Fruit fly (Drosophila melanogaster) whole organism, embryonic: ENCODE data around the gene mRRF2.

Source experiments
- B-H1 ChIP-seq: fragments of 200-800 bp; sonication (Bioruptor generic); IDR thresholded peaks from 3 replicates; pipeline ENCODE4 v1.3.6; 2022; ENCODE audit warnings: missing biosample characterization, missing genetic modification characterization
- Bgb ChIP-seq: fragments of 200-800 bp; sonication (Bioruptor generic); IDR thresholded peaks from 2 replicates; pipeline ENCODE4 v1.3.6; 2022; ENCODE audit warnings: missing biosample characterization, missing genetic modification characterization; ENCODE audit not compliant: partially characterized antibody
- CG10267 ChIP-seq: fragments of 200-800 bp; sonication (Bioruptor generic); optimal IDR thresholded peaks from 2 replicates; lab custom pipeline; 2018; ENCODE audit warnings: missing biosample characterization, mild to moderate bottlenecking, missing genetic modification characterization, moderate library complexity
- CG15601 ChIP-seq: fragments of 200-800 bp; sonication (Bioruptor generic); optimal IDR thresholded peaks from 3 replicates; lab custom pipeline; 2019; ENCODE audit warnings: missing biosample characterization, mild to moderate bottlenecking, missing genetic modification characterization, moderate library complexity
- CG2889 ChIP-seq: fragments of 200-800 bp; sonication (Bioruptor generic); IDR thresholded peaks from 3 replicates; pipeline ENCODE4 v1.3.6; 2022; ENCODE audit warnings: missing biosample characterization, missing genetic modification characterization
- CG3065 ChIP-seq: fragments of 200-800 bp; sonication (Bioruptor generic); optimal IDR thresholded peaks from 2 replicates; lab custom pipeline; 2016; ENCODE audit warnings: missing biosample characterization, missing genetic modification characterization
- CG31224 ChIP-seq: fragments of 200-800 bp; sonication (Bioruptor generic); IDR thresholded peaks from 2 replicates; pipeline ENCODE4 v1.3.6; 2022; ENCODE audit warnings: missing biosample characterization, missing genetic modification characterization
- CG4820 ChIP-seq: fragments of 200-800 bp; sonication (Bioruptor generic); optimal IDR thresholded peaks from 3 replicates; lab custom pipeline; 2016; ENCODE audit warnings: missing biosample characterization, missing genetic modification characterization
- CG8281 ChIP-seq: fragments of 200-800 bp; sonication (Bioruptor generic); optimal IDR thresholded peaks from 2 replicates; lab custom pipeline; 2018; ENCODE audit warnings: missing biosample characterization, mild to moderate bottlenecking, missing genetic modification characterization, moderate library complexity
- CG9876 ChIP-seq: fragments of 200-800 bp; sonication (Bioruptor generic); optimal IDR thresholded peaks from 2 replicates; lab custom pipeline; 2016; ENCODE audit warnings: missing biosample characterization, missing genetic modification characterization
- CTCF ChIP-seq: fragments of 200-800 bp; sonication (Bioruptor generic); optimal IDR thresholded peaks from 2 replicates; lab custom pipeline; 2017; ENCODE audit warnings: missing biosample characterization, mild to moderate bottlenecking, missing genetic modification characterization, moderate library complexity
- CrebB ChIP-seq: fragments of 200-800 bp; sonication (Bioruptor generic); optimal IDR thresholded peaks from 3 replicates; lab custom pipeline; 2018; ENCODE audit warnings: missing biosample characterization, mild to moderate bottlenecking, missing genetic modification characterization
- D19B ChIP-seq: fragments of 200-800 bp; sonication (Bioruptor generic); optimal IDR thresholded peaks from 2 replicates; lab custom pipeline; 2017; ENCODE audit warnings: missing biosample characterization, mild to moderate bottlenecking, missing genetic modification characterization
- Dek ChIP-seq: fragments of 200-800 bp; sonication (Bioruptor generic); optimal IDR thresholded peaks from 3 replicates; lab custom pipeline; 2019; ENCODE audit warnings: missing biosample characterization, mild to moderate bottlenecking, missing genetic modification characterization, moderate library complexity
- Drgx ChIP-seq: fragments of 200-800 bp; sonication (Bioruptor generic); IDR thresholded peaks from 2 replicates; pipeline ENCODE4 v1.3.6; 2022; ENCODE audit warnings: missing biosample characterization, missing genetic modification characterization
- ERR ChIP-seq: fragments of 200-800 bp; sonication (Bioruptor generic); optimal IDR thresholded peaks from 2 replicates; lab custom pipeline; 2016; ENCODE audit warnings: missing biosample characterization, missing genetic modification characterization
- Elba2 ChIP-seq: fragments of 200-800 bp; sonication (Bioruptor generic); optimal IDR thresholded peaks from 3 replicates; lab custom pipeline; 2016; ENCODE audit warnings: missing biosample characterization, missing genetic modification characterization
- Ets65A ChIP-seq: fragments of 200-800 bp; sonication (Bioruptor generic); peaks from one replicate; lab custom pipeline; 2016; ENCODE audit warnings: missing biosample characterization, missing genetic modification characterization
- HLH4C ChIP-seq: fragments of 200-800 bp; sonication (Bioruptor generic); IDR thresholded peaks from 3 replicates; pipeline ENCODE4 v1.3.6; 2022; ENCODE audit warnings: missing biosample characterization, missing genetic modification characterization; ENCODE audit not compliant: partially characterized antibody
- Med ChIP-seq: fragments of 200-800 bp; sonication (Bioruptor generic); peaks from one replicate; lab custom pipeline; 2016; ENCODE audit warnings: missing biosample characterization, missing genetic modification characterization, mild to moderate bottlenecking, inconsistent platforms, moderate library complexity
- Meics ChIP-seq: fragments of 200-800 bp; sonication (Bioruptor generic); optimal IDR thresholded peaks from 2 replicates; lab custom pipeline; 2017; ENCODE audit warnings: missing biosample characterization, mild to moderate bottlenecking, missing genetic modification characterization
- Pdp1 ChIP-seq, 2 experiments: fragments of 200-800 bp; sonication (Bioruptor generic); optimal IDR thresholded peaks; 3 replicates each; lab custom pipeline; 2016; ENCODE audit warnings: missing biosample characterization in 2 of 2, missing genetic modification characterization in 2 of 2, mild to moderate bottlenecking in 1 of 2, moderate library complexity in 1 of 2
- bbx ChIP-seq: fragments of 200-800 bp; sonication (Bioruptor generic); IDR thresholded peaks from 2 replicates; pipeline ENCODE4 v1.3.6; 2022; ENCODE audit warnings: missing biosample characterization, missing genetic modification characterization; ENCODE audit not compliant: partially characterized antibody
- bigmax ChIP-seq: fragments of 200-800 bp; sonication (Bioruptor generic); optimal IDR thresholded peaks from 2 replicates; lab custom pipeline; 2018; ENCODE audit warnings: missing biosample characterization, mild to moderate bottlenecking, missing genetic modification characterization
- dati ChIP-seq: fragments of 200-800 bp; sonication (Bioruptor generic); IDR thresholded peaks from 2 replicates; pipeline ENCODE4 v1.3.6; 2022; ENCODE audit warnings: missing biosample characterization, missing genetic modification characterization
- fd96Cb ChIP-seq: fragments of 200-800 bp; sonication (Bioruptor generic); optimal IDR thresholded peaks from 2 replicates; lab custom pipeline; 2018; ENCODE audit warnings: missing biosample characterization, mild to moderate bottlenecking, missing genetic modification characterization, moderate library complexity
- fu2 ChIP-seq: fragments of 200-800 bp; sonication (Bioruptor generic); optimal IDR thresholded peaks from 2 replicates; lab custom pipeline; 2016; ENCODE audit warnings: missing biosample characterization, missing genetic modification characterization
- grau ChIP-seq: fragments of 200-800 bp; optimal IDR thresholded peaks from 3 replicates; lab custom pipeline; 2019; ENCODE audit warnings: missing biosample characterization, mild to moderate bottlenecking, missing genetic modification characterization, moderate library complexity
- insv ChIP-seq, 2 experiments: fragments of 200-800 bp; sonication (Bioruptor generic); optimal IDR thresholded peaks; 3 replicates each; lab custom pipeline; 2016 to 2018; ENCODE audit warnings: missing biosample characterization in 2 of 2, missing genetic modification characterization in 2 of 2
- lilli ChIP-seq: fragments of 200-800 bp; sonication (Bioruptor generic); optimal IDR thresholded peaks from 3 replicates; lab custom pipeline; 2016; ENCODE audit warnings: missing biosample characterization, missing genetic modification characterization
- nom ChIP-seq: fragments of 200-800 bp; sonication (Bioruptor generic); optimal IDR thresholded peaks from 2 replicates; lab custom pipeline; 2017; ENCODE audit warnings: missing biosample characterization, missing genetic modification characterization, mild to moderate bottlenecking, moderate library complexity, missing genetic modification reagents
- odd ChIP-seq: fragments of 200-800 bp; sonication (Bioruptor generic); optimal IDR thresholded peaks from 2 replicates; lab custom pipeline; 2017; ENCODE audit warnings: missing biosample characterization, mild to moderate bottlenecking, missing genetic modification characterization
- pb ChIP-seq: fragments of 200-800 bp; sonication (Bioruptor generic); optimal IDR thresholded peaks from 3 replicates; lab custom pipeline; 2016; ENCODE audit warnings: missing biosample characterization, missing genetic modification characterization
- phol ChIP-seq: fragments of 200-800 bp; sonication (Bioruptor generic); optimal IDR thresholded peaks from 3 replicates; lab custom pipeline; 2018; ENCODE audit warnings: missing biosample characterization, mild to moderate bottlenecking, missing genetic modification characterization, moderate library complexity
- run ChIP-seq: fragments of 200-800 bp; sonication (Bioruptor generic); optimal IDR thresholded peaks from 3 replicates; lab custom pipeline; 2018; ENCODE audit warnings: missing biosample characterization, mild to moderate bottlenecking, missing genetic modification characterization
- schlank ChIP-seq: fragments of 200-800 bp; sonication (Bioruptor generic); optimal IDR thresholded peaks from 2 replicates; lab custom pipeline; 2018; ENCODE audit warnings: missing biosample characterization, mild to moderate bottlenecking, missing genetic modification characterization
- scrt ChIP-seq: fragments of 200-800 bp; sonication (Bioruptor generic); optimal IDR thresholded peaks from 2 replicates; lab custom pipeline; 2018; ENCODE audit warnings: missing biosample characterization, mild to moderate bottlenecking, missing genetic modification characterization, moderate library complexity
- sens ChIP-seq: fragments of 200-800 bp; sonication (Bioruptor generic); peaks from one replicate; lab custom pipeline; 2016; ENCODE audit warnings: missing biosample characterization, missing genetic modification characterization
- slbo ChIP-seq: fragments of 200-800 bp; sonication (Bioruptor generic); IDR thresholded peaks from 2 replicates; pipeline ENCODE4 v1.3.6; 2022; ENCODE audit warnings: missing biosample characterization, missing genetic modification characterization
- unc-4 ChIP-seq: fragments of 200-800 bp; sonication (Bioruptor generic); IDR thresholded peaks from 2 replicates; pipeline ENCODE4 v1.3.6; 2022; ENCODE audit warnings: missing biosample characterization, missing genetic modification characterization; ENCODE audit not compliant: partially characterized antibody
- yki ChIP-seq: fragments of >200 bp; optimal IDR thresholded peaks from 3 replicates; lab custom pipeline; 2018

The mRRF2 gene

dm6 chr3R:22573590-22573989, 39.9 kb upstream of the mRRF2 start (continued):
- TF ChIP-seq nom (GFP tag; lab: Kevin White, UChicago) (no peak), CrebB (tag; lab: Kevin White, UChicago) (peak; percentile 35), B-H1 (GFP tag; lab: Robert Waterston, UW) (no peak), odd (GFP tag; lab: Kevin White, UChicago) (peak; percentile 8), pb (no peak), CG31224 (no peak), phol (tag; lab: Kevin White, UChicago) (no peak), lilli (no peak), bbx (GFP tag; lab: Robert Waterston, UW) (no peak), ERR (no peak), CG2889 (GFP tag; lab: Robert Waterston, UW) (no peak), Elba2 (no peak), CG9876 (GFP tag; lab: Kevin White, UChicago) (no peak), D19B (GFP tag; lab: Kevin White, UChicago) (no peak), schlank (tag; lab: Kevin White, UChicago) (no peak), fu2 (no peak), Bgb (GFP tag; lab: Robert Waterston, UW) (no peak), Dek (tag; lab: Kevin White, UChicago) (no peak), CTCF (GFP tag; lab: Kevin White, UChicago) (no peak), dati (GFP tag; lab: Robert Waterston, UW) (no peak), scrt (no peak), Meics (no peak)
- TF ChIP-seq, all 482 proteins: peak for 56

dm6 chr3R:22576096-22576697, 37.3 kb upstream of the mRRF2 start:
- TF ChIP-seq bigmax (GFP tag; lab: Kevin White, UChicago) (no peak), CG3065 (GFP tag; lab: Kevin White, UChicago) (no peak), ERR (no peak), CG4820 (GFP tag; lab: Kevin White, UChicago) (no peak), yki (lab: Kevin White, UChicago) (no peak), slbo (no peak), HLH4C (GFP tag; lab: Robert Waterston, UW) (no peak), sens (peak; percentile 59), CG8281 (tag; lab: Kevin White, UChicago) (no peak), unc-4 (no peak), CG15601 (no peak), fd96Cb (tag; lab: Kevin White, UChicago) (no peak), grau (tag; lab: Kevin White, UChicago) (peak; percentile 26), Pdp1 (GFP tag; optimal IDR thresholded peaks at IDR 0.05; lab: Kevin White, UChicago) (peak in 1 of 2 experiments; percentile 13), Drgx (GFP tag; lab: Robert Waterston, UW) (peak; percentile 34; the same call in 1 of the 2 replicates), Med (GFP tag; lab: Kevin White, UChicago) (peak; percentile 6), CG10267 (no peak), Ets65A (GFP tag; lab: Kevin White, UChicago) (peak; percentile 25), run (tag; lab: Kevin White, UChicago) (no peak), insv (GFP tag; optimal IDR thresholded peaks at IDR 0.05; lab: Kevin White, UChicago) (no peak)
